Worm (Caenorhabditis elegans): ENCODE results near the gene F38B7.10.

The F38B7.10 gene

DNA sequence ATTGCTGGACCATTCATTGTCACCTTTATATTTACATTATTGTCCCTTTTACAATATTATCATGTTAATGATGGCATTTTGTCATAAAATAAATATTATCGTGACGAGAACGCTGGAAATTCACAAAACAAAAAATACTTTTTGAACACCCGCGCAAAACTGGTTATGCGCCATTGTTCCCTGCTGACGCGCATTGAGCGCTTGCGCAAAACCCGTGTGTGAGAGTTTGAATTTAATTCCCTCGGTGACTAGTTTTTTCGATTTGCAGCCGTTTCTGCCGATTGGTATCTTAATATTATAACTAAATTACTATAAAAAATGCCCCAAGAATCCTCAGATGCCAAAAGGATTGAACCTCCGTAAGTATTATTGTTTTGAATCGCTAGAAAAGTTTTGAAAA, 23.9 kb upstream of the F38B7.10 start, which contains the start of gene pafo-1 (continued):
- TF ChIP-seq hlh-8 (tag; optimal IDR thresholded peaks at IDR 0.05): no peak
- no peak for TF ChIP-seq ahr-1 (tag; optimal IDR thresholded peaks at IDR 0.05)
- no peak for TF ChIP-seq T23F11.4 (GFP tag; optimal IDR thresholded peaks at IDR 0.05)
- TF ChIP-seq ceh-31 (tag; optimal IDR thresholded peaks at IDR 0.05): peak; percentile 43
- peak; percentile 27 for TF ChIP-seq dve-1 (tag; optimal IDR thresholded peaks at IDR 0.05)
- peak; percentile 42 for TF ChIP-seq madf-2 (tag; optimal IDR thresholded peaks at IDR 0.05)
- no peak for TF ChIP-seq mec-3 (tag; optimal IDR thresholded peaks at IDR 0.05; ENCODE audit: borderline replicate concordance)
- peak; percentile 40 for TF ChIP-seq lin-11 (tag; optimal IDR thresholded peaks at IDR 0.05)
- TF ChIP-seq ceh-48 (tag; optimal IDR thresholded peaks at IDR 0.05): peak; percentile 33
- TF ChIP-seq ama-1 (optimal IDR thresholded peaks at IDR 0.05): no peak
- TF ChIP-seq elt-2 (tag; optimal IDR thresholded peaks at IDR 0.05): peak; percentile 74
- TF ChIP-seq sox-2 (GFP tag; IDR thresholded peaks at IDR 0.05): 0 out of 2 replicates have a peak, but pooled peaks have one; percentile 33
- TF ChIP-seq ceh-14 (tag; optimal IDR thresholded peaks at IDR 0.05): peak; percentile 36
- no peak for TF ChIP-seq pqm-1 (tag; optimal IDR thresholded peaks at IDR 0.05)
- TF ChIP-seq unc-3 (GFP tag; conservative IDR thresholded peaks at IDR 0.05): peak; percentile 50; the same call in 1 of the 2 replicates
- TF ChIP-seq unc-3 (tag; optimal IDR thresholded peaks at IDR 0.05): peak; percentile 49
- no peak for TF ChIP-seq unc-42 (tag; optimal IDR thresholded peaks at IDR 0.05)
- TF ChIP-seq nhr-11 (tag; optimal IDR thresholded peaks at IDR 0.05): no peak
- peak; percentile 29 for TF ChIP-seq hlh-30 (tag; optimal IDR thresholded peaks at IDR 0.05; ENCODE audit: insufficient read depth)
- peak; percentile 57 for TF ChIP-seq tbx-2 (tag; optimal IDR thresholded peaks at IDR 0.05)
- no peak for TF ChIP-seq syd-9 (tag; optimal IDR thresholded peaks at IDR 0.05)
- TF ChIP-seq unc-86 (tag; optimal IDR thresholded peaks at IDR 0.05): peak; percentile 52

DNA sequence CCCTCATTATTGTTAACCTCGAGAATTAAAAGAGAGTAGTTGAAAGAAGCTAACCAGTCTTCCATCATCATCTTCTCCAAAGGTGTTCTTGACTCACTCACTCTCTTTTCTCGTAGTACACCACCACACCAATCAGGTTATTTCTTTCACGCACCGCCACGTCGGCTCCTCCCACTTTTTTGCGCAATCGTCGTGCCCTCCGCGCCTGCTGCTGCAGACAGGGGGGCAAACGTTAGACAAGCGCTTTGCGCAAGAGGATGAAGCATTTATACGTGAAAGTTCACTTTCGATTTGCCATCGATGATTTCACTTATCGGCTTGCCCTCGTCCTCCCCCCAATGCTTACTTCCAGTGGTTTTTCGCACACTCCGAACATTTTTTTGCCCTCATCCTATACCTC, 20.0 kb upstream of the F38B7.10 start:
- TF ChIP-seq nfya-1 (tag; optimal IDR thresholded peaks at IDR 0.05): peak; percentile 59
- TF ChIP-seq ceh-45 (GFP tag; IDR thresholded peaks at IDR 0.05): no peak
- no peak for TF ChIP-seq sdc-2 (tag; optimal IDR thresholded peaks at IDR 0.05)

DNA sequence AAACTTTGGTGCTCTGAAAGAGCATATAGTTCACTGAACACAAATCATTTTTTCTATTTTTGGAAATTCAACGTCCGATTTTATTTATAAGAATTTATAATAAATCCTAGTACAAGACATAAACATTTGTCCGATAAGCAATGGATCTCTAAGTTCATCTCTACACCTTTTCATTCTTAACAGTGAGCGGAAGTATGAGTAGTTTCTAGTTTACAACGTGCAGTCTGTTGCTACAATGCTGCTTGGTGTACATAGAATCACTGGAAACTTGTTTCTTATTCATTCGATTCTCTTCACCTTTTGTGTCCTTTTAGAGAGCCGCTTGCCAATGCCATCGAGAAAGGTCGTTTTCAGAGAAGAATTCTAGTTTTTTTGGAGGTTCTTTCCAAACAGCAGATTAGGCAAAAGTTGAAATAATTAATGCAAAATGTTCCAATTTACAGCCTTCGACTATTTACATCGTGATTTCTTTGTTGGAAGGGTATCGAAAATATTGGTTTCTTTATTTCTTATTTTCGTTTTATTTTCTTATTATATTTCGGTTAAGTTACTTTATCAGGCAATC, 18.3 kb upstream of the F38B7.10 start:
- TF ChIP-seq K02D7.2 (tag; optimal IDR thresholded peaks at IDR 0.05): no peak
- no peak for TF ChIP-seq elt-2 (tag; optimal IDR thresholded peaks at IDR 0.05)
- TF ChIP-seq ceh-45 (GFP tag; IDR thresholded peaks at IDR 0.05): no peak
- TF ChIP-seq tbx-7 (tag; optimal IDR thresholded peaks at IDR 0.05): no peak
- no peak for TF ChIP-seq rnt-1 (tag; optimal IDR thresholded peaks at IDR 0.05)
- no peak for TF ChIP-seq ceh-34 (tag; optimal IDR thresholded peaks at IDR 0.05)
- TF ChIP-seq hlh-8 (tag; optimal IDR thresholded peaks at IDR 0.05): no peak
- no peak for TF ChIP-seq unc-42 (tag; optimal IDR thresholded peaks at IDR 0.05)
- TF ChIP-seq hlh-15 (tag; optimal IDR thresholded peaks at IDR 0.05): no peak

DNA sequence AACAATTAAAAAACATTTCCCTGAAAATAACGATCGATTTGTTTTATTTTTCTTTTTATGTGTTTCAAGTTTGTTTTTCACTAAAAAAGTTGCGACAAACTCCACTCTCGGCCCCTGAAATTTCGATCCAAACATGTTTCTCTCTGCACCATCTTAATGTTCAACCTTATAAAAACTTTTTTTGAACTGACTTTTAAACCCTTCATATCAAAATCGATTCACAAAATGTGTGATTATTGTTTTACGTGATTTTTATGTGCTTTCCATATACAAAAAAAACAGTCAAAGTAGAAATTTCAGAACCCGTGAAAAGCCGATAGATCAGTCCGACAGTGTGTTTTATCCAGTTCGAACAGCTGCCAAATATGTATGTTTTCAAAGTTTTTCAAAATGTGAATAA, 17.8 kb upstream of the F38B7.10 start, which contains the start of gene ccch-1:
ccch-1 (plus strand) TSS at position 301 of the 400 bp plus-strand sequence.
- TF ChIP-seq ahr-1 (tag; optimal IDR thresholded peaks at IDR 0.05) (no peak), zip-5 (tag; optimal IDR thresholded peaks at IDR 0.05) (no peak), C38D4.7 (GFP tag; optimal IDR thresholded peaks at IDR 0.05) (no peak), nhr-11 (tag; optimal IDR thresholded peaks at IDR 0.05) (no peak), fax-1 (tag; optimal IDR thresholded peaks at IDR 0.05) (no peak), ama-1 (optimal IDR thresholded peaks at IDR 0.05) (no peak), ceh-30 (tag; optimal IDR thresholded peaks at IDR 0.05) (no peak), sdc-2 (tag; optimal IDR thresholded peaks at IDR 0.05) (no peak), ceh-6 (GFP tag; optimal IDR thresholded peaks at IDR 0.05) (no peak), ceh-18 (tag; optimal IDR thresholded peaks at IDR 0.05) (no peak), sox-2 (GFP tag; IDR thresholded peaks at IDR 0.05) (no peak), ceh-22 (tag; optimal IDR thresholded peaks at IDR 0.05) (no peak), pha-4 (tag; optimal IDR thresholded peaks at IDR 0.05) (no peak), ref-2 (tag; optimal IDR thresholded peaks at IDR 0.05) (no peak), fkh-10 (GFP tag; optimal IDR thresholded peaks at IDR 0.05) (no peak)
